Worm (Caenorhabditis elegans) whole organism, L2 larva: ENCODE data around the gene men-1.

Experiments
- crh-2 ChIP-seq: sonication (generic microtip); optimal IDR thresholded peaks from 2 replicates; lab custom pipeline; 2017; ENCODE audit warnings: missing biosample characterization, missing genetic modification characterization
- lin-39 ChIP-seq: fragments of 150-350 bp; optimal IDR thresholded peaks from 2 replicates; lab custom pipeline; 2014; ENCODE audit warnings: missing biosample characterization, missing genetic modification reagents, missing genetic modification characterization
- nhr-11 ChIP-seq: fragments of 150-350 bp; optimal IDR thresholded peaks from 2 replicates; lab custom pipeline; 2014; ENCODE audit warnings: missing biosample characterization, missing genetic modification characterization
- zag-1 ChIP-seq: fragments of 150-350 bp; optimal IDR thresholded peaks from 2 replicates; lab custom pipeline; 2014; ENCODE audit warnings: missing biosample characterization, missing genetic modification characterization

ce11 chrII:14250147-14250965, 16.4 kb upstream of the men-1 start, which contains the start of gene hmg-1.1:
- TF ChIP-seq crh-2 (peak; percentile 66), nhr-11 (tag; lab: Kevin White, UChicago) (no peak), lin-39 (tag; lab: Kevin White, UChicago) (no peak), zag-1 (tag; lab: Kevin White, UChicago) (peak; percentile 59)
